Worm (Caenorhabditis elegans) whole organism, L3 larva: ENCODE results near the gene his-31.

Source experiments
- ceh-82 ChIP-seq: fragments of 150-350 bp; optimal IDR thresholded peaks from 2 replicates; lab custom pipeline; 2014; ENCODE audit warnings: missing biosample characterization, missing genetic modification characterization
- fkh-10 ChIP-seq: sonication (generic microtip); optimal IDR thresholded peaks from 2 replicates; lab custom pipeline; 2017; ENCODE audit warnings: missing biosample characterization, missing genetic modification reagents, missing genetic modification characterization
- lin-39 ChIP-seq: fragments of 150-350 bp; optimal IDR thresholded peaks from 2 replicates; lab custom pipeline; 2018; ENCODE audit warnings: missing biosample characterization, missing genetic modification reagents, missing genetic modification characterization
- nhr-28 ChIP-seq: fragments of 150-350 bp; optimal IDR thresholded peaks from 2 replicates; lab custom pipeline; 2014; ENCODE audit warnings: missing biosample characterization, missing genetic modification characterization
- pqm-1 ChIP-seq: fragments of 150-350 bp; optimal IDR thresholded peaks from 2 replicates; lab custom pipeline; 2017; ENCODE audit warnings: missing biosample characterization, missing genetic modification characterization, inconsistent platforms
- skn-1 ChIP-seq: fragments of 150-350 bp; optimal IDR thresholded peaks from 2 replicates; lab custom pipeline; 2014; ENCODE audit warnings: missing biosample characterization, missing genetic modification characterization
- zag-1 ChIP-seq: fragments of 150-350 bp; optimal IDR thresholded peaks from 2 replicates; lab custom pipeline; 2014; ENCODE audit warnings: missing biosample characterization, missing genetic modification characterization

DNA sequence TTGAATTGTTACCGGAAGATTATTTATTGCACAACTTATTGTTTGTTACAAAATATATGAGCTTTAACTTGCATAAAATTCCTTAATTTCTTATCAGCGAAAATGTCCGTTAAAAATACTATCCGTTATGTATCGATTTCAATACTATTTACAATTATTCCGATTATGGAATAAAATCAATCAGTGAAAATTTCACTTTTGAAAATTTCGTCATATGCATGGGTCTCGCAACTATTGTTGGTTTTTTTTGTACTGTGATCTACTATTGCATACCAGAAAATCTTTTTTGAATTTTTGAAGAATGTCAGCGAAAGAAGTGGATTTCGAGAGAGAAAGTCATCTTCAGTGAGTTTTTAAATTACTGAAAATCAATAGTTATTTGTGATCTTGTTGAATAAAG, 36.6 kb downstream of the his-31 start, which contains the start of gene nprl-3:
- TF ChIP-seq skn-1 (tag; lab: Kevin White, UChicago) (no peak), pqm-1 (tag; lab: Kevin White, UChicago) (no peak), nhr-28 (no peak), zag-1 (tag; lab: Kevin White, UChicago) (no peak), fkh-10 (GFP tag; lab: Kevin White, UChicago) (no peak), ceh-82 (tag; lab: Kevin White, UChicago) (no peak), lin-39 (tag; lab: Kevin White, UChicago) (no peak)
